Worm (Caenorhabditis elegans): ENCODE data around the gene mlcd-1.

- no peak for TF ChIP-seq dpl-1 (GFP tag; optimal IDR thresholded peaks at IDR 0.05)
- TF ChIP-seq xbp-1 (tag; optimal IDR thresholded peaks at IDR 0.05) = no peak
- TF ChIP-seq unc-62 (GFP tag; optimal IDR thresholded peaks at IDR 0.05) = no peak
- TF ChIP-seq nhr-76 (tag; optimal IDR thresholded peaks at IDR 0.05) = no peak
- no peak for TF ChIP-seq zag-1 (tag; optimal IDR thresholded peaks at IDR 0.05)
- no peak for TF ChIP-seq lsy-2 (tag; optimal IDR thresholded peaks at IDR 0.05)
Measured at ce11 chrIII:4519410-4519809, 48.5 kb downstream of the mlcd-1 start.

All from whole organism, L1 larva.